Worm (Caenorhabditis elegans): ENCODE data around the gene nhr-161.

- no peak for TF ChIP-seq ZK546.5 (tag; optimal IDR thresholded peaks at IDR 0.05)
- no peak for TF ChIP-seq lsy-2 (tag; optimal IDR thresholded peaks at IDR 0.05)
- TF ChIP-seq nhr-77 (tag; optimal IDR thresholded peaks at IDR 0.05) = no peak
- no peak for TF ChIP-seq fos-1 (tag; optimal IDR thresholded peaks at IDR 0.05)
- TF ChIP-seq ztf-11 (tag; optimal IDR thresholded peaks at IDR 0.05) = no peak
- TF ChIP-seq nhr-129 (tag; optimal IDR thresholded peaks at IDR 0.05) = no peak
- TF ChIP-seq blmp-1 (tag; optimal IDR thresholded peaks at IDR 0.05; ENCODE audit: insufficient read depth) = no peak
- TF ChIP-seq alr-1 (tag; optimal IDR thresholded peaks at IDR 0.05) = no peak
- no peak for TF ChIP-seq ceh-82 (tag; optimal IDR thresholded peaks at IDR 0.05)
- no peak for TF ChIP-seq mab-5 (tag; optimal IDR thresholded peaks at IDR 0.05)
- no peak for TF ChIP-seq sem-4 (tag; optimal IDR thresholded peaks at IDR 0.05)
- TF ChIP-seq nhr-6 (tag; optimal IDR thresholded peaks at IDR 0.05) = no peak
These were observed 5.0 kb upstream of the nhr-161 start, which contains the start of gene nhr-139 for ce11 chrV:6987673-6988072.

All from whole organism, L2 larva.